Worm (Caenorhabditis elegans) whole organism, young adult: ENCODE results near the gene K07E3.1.

Source experiments
- B0019.2 ChIP-seq: fragments of 200-800 bp; sonication (Bioruptor generic); conservative IDR thresholded peaks from 2 replicates; pipeline ENCODE4 v1.3.6; 2022; ENCODE audit warnings: missing genetic modification reagents, missing genetic modification characterization, missing compliant biosample characterization
- C06A6.2 ChIP-seq: fragments of 200-800 bp; sonication (Bioruptor generic); conservative IDR thresholded peaks from 2 replicates; pipeline ENCODE4 v1.3.6; 2022; ENCODE audit warnings: missing genetic modification characterization, missing compliant biosample characterization
- D2030.7 ChIP-seq: fragments of 200-800 bp; sonication (Bioruptor generic); IDR thresholded peaks from 2 replicates; pipeline ENCODE4 v1.3.6; 2022; ENCODE audit warnings: missing genetic modification reagents, missing genetic modification characterization, missing compliant biosample characterization
- F37B4.10 ChIP-seq: fragments of 200-800 bp; sonication (Bioruptor generic); IDR thresholded peaks from 2 replicates; pipeline ENCODE4 v1.3.6; 2022; ENCODE audit warnings: missing genetic modification characterization, missing compliant biosample characterization
- K12H6.12 ChIP-seq: fragments of 200-800 bp; sonication (Bioruptor generic); optimal IDR thresholded peaks from 2 replicates; lab custom pipeline; 2018; ENCODE audit warnings: mild to moderate bottlenecking, missing genetic modification characterization, missing compliant biosample characterization
- Y53F4B.3 ChIP-seq: fragments of 200-800 bp; sonication (Bioruptor generic); IDR thresholded peaks from 2 replicates; pipeline ENCODE4 v1.3.6; 2022; ENCODE audit warnings: missing genetic modification reagents, missing genetic modification characterization, missing compliant biosample characterization
- ZK185.1 ChIP-seq: sonication (generic microtip); optimal IDR thresholded peaks from 2 replicates; lab custom pipeline; 2016; ENCODE audit warnings: mild to moderate bottlenecking, missing genetic modification characterization, missing compliant biosample characterization; ENCODE audit not compliant: poor library complexity, severe bottlenecking
- ama-1 ChIP-seq, 3 experiments: fragments of 150-350 bp in 1 of 3; sonication (generic microtip) in 2 of 3; optimal IDR thresholded peaks; 2 replicates each; lab custom pipeline; 2014 to 2018; ENCODE audit warnings: missing biosample characterization in 2 of 3, missing genetic modification characterization in 2 of 3, missing genetic modification reagents in 2 of 3
- aptf-2 ChIP-seq: fragments of 200-800 bp; sonication (Bioruptor generic); conservative IDR thresholded peaks from 2 replicates; pipeline ENCODE4 v1.3.6; 2022; ENCODE audit warnings: missing genetic modification reagents, missing genetic modification characterization, missing compliant biosample characterization
- cebp-1 ChIP-seq, 2 experiments: fragments of 200-800 bp in 1 of 2; sonication (Bioruptor generic) in 1 of 2; sonication (generic microtip) in 1 of 2; IDR thresholded peaks in 1 of 2; optimal IDR thresholded peaks in 1 of 2; 2 replicates each; pipeline versions ENCODE4 v1.3.6 to Lab custom; 2017 to 2022; ENCODE audit warnings: missing compliant biosample characterization in 2 of 2, missing genetic modification characterization in 2 of 2, mild to moderate bottlenecking in 1 of 2, missing genetic modification reagents in 1 of 2, moderate library complexity in 1 of 2
- ceh-100 ChIP-seq: fragments of 200-800 bp; sonication (Bioruptor generic); IDR thresholded peaks from 2 replicates; pipeline ENCODE4 v1.3.6; 2022; ENCODE audit warnings: missing genetic modification reagents, missing genetic modification characterization, missing compliant biosample characterization
- ceh-27 ChIP-seq: fragments of 200-800 bp; sonication (Bioruptor generic); optimal IDR thresholded peaks from 2 replicates; lab custom pipeline; 2018; ENCODE audit warnings: mild to moderate bottlenecking, missing genetic modification characterization, moderate library complexity, missing compliant biosample characterization
- ceh-79 ChIP-seq: sonication (generic microtip); optimal IDR thresholded peaks from 2 replicates; lab custom pipeline; 2017; ENCODE audit warnings: mild to moderate bottlenecking, missing genetic modification characterization, missing compliant biosample characterization
- dpff-1 ChIP-seq: sonication (generic microtip); optimal IDR thresholded peaks from 2 replicates; lab custom pipeline; 2017; ENCODE audit warnings: mild to moderate bottlenecking, missing genetic modification characterization, missing compliant biosample characterization
- egrh-3 ChIP-seq: fragments of 200-800 bp; sonication (Bioruptor generic); IDR thresholded peaks from 2 replicates; pipeline ENCODE4 v1.3.6; 2022; ENCODE audit warnings: missing genetic modification reagents, missing genetic modification characterization, missing compliant biosample characterization
- ekl-4 ChIP-seq: fragments of 200-800 bp; sonication (Bioruptor generic); IDR thresholded peaks from 2 replicates; pipeline ENCODE4 v1.3.6; 2022; ENCODE audit warnings: missing genetic modification reagents, missing genetic modification characterization, missing compliant biosample characterization
- ets-4 ChIP-seq: fragments of 200-800 bp; sonication (Bioruptor generic); optimal IDR thresholded peaks from 2 replicates; lab custom pipeline; 2018; ENCODE audit warnings: mild to moderate bottlenecking, missing genetic modification characterization, missing compliant biosample characterization
- gei-17 ChIP-seq: fragments of 200-800 bp; sonication (Bioruptor generic); optimal IDR thresholded peaks from 2 replicates; lab custom pipeline; 2018; ENCODE audit warnings: mild to moderate bottlenecking, missing genetic modification characterization, missing compliant biosample characterization
- hmg-1.2 ChIP-seq: fragments of 200-800 bp; sonication (Bioruptor generic); IDR thresholded peaks from 2 replicates; pipeline ENCODE4 v1.3.6; 2022; ENCODE audit warnings: missing genetic modification reagents, missing genetic modification characterization, missing compliant biosample characterization
- hsf-1 ChIP-seq: fragments of 200-800 bp; sonication (Bioruptor generic); IDR thresholded peaks from 2 replicates; pipeline ENCODE4 v1.3.6; 2022; ENCODE audit warnings: missing genetic modification reagents, missing genetic modification characterization, missing compliant biosample characterization
- let-607 ChIP-seq, 2 experiments: fragments of 200-800 bp in 1 of 2; sonication (Bioruptor generic) in 1 of 2; sonication (generic microtip) in 1 of 2; optimal IDR thresholded peaks; 2 replicates each; lab custom pipeline; 2016 to 2018; ENCODE audit warnings: mild to moderate bottlenecking in 2 of 2, missing compliant biosample characterization in 2 of 2, missing genetic modification characterization in 2 of 2, moderate library complexity in 2 of 2, missing genotype in 1 of 2
- lin-26 ChIP-seq: fragments of 200-800 bp; sonication (Bioruptor generic); IDR thresholded peaks from 2 replicates; pipeline ENCODE4 v1.3.6; 2022; ENCODE audit warnings: missing genetic modification reagents, missing genetic modification characterization, missing compliant biosample characterization
- lin-40 ChIP-seq: sonication (generic microtip); optimal IDR thresholded peaks from 2 replicates; lab custom pipeline; 2016; ENCODE audit warnings: missing genetic modification characterization, mild to moderate bottlenecking, missing compliant biosample characterization, missing genotype, missing genetic modification reagents
- lsl-1 ChIP-seq: fragments of 200-800 bp; sonication (Bioruptor generic); optimal IDR thresholded peaks from 2 replicates; lab custom pipeline; 2018; ENCODE audit warnings: mild to moderate bottlenecking, missing genetic modification characterization, moderate library complexity, missing compliant biosample characterization
- mcd-1 ChIP-seq: fragments of 200-800 bp; sonication (Bioruptor generic); IDR thresholded peaks from 2 replicates; pipeline ENCODE4 v1.3.6; 2022; ENCODE audit warnings: missing genetic modification reagents, missing genetic modification characterization, missing compliant biosample characterization
- nfya-1 ChIP-seq: sonication (generic microtip); optimal IDR thresholded peaks from 2 replicates; lab custom pipeline; 2017; ENCODE audit warnings: antibody characterized with exemption, missing compliant biosample characterization, missing genetic modification characterization, borderline replicate concordance; ENCODE audit not compliant: insufficient read depth
- nhr-120 ChIP-seq: fragments of 200-800 bp; sonication (Bioruptor generic); IDR thresholded peaks from 2 replicates; pipeline ENCODE4 v1.3.6; 2022; ENCODE audit warnings: missing genetic modification characterization, missing compliant biosample characterization
- nhr-27 ChIP-seq: fragments of 200-800 bp; sonication (Bioruptor generic); optimal IDR thresholded peaks from 2 replicates; lab custom pipeline; 2018; ENCODE audit warnings: mild to moderate bottlenecking, missing genetic modification characterization, moderate library complexity, missing compliant biosample characterization
- nhr-80 ChIP-seq: sonication (generic microtip); optimal IDR thresholded peaks from 2 replicates; lab custom pipeline; 2016; ENCODE audit warnings: missing genetic modification characterization, missing compliant biosample characterization
- pbrm-1 ChIP-seq: fragments of 200-800 bp; sonication (Bioruptor generic); IDR thresholded peaks from 2 replicates; pipeline ENCODE4 v1.3.6; 2022; ENCODE audit warnings: missing genetic modification reagents, missing genetic modification characterization, missing compliant biosample characterization
- repo-1 ChIP-seq: sonication (generic microtip); optimal IDR thresholded peaks from 2 replicates; lab custom pipeline; 2017; ENCODE audit warnings: mild to moderate bottlenecking, missing genetic modification characterization, missing compliant biosample characterization
- sdz-38 ChIP-seq: sonication (generic microtip); optimal IDR thresholded peaks from 2 replicates; lab custom pipeline; 2016; ENCODE audit warnings: missing genotype, missing genetic modification characterization, missing compliant biosample characterization
- sea-2 ChIP-seq: fragments of 200-800 bp; sonication (Bioruptor generic); IDR thresholded peaks from 2 replicates; pipeline ENCODE4 v1.3.6; 2022; ENCODE audit warnings: missing genetic modification characterization, missing compliant biosample characterization
- snpc-4 ChIP-seq, 5 experiments: fragments of 150-350 bp in 1 of 5; sonication (generic microtip) in 4 of 5; optimal IDR thresholded peaks; 2 replicates each; lab custom pipeline; 2014 to 2018; ENCODE audit warnings: missing genetic modification characterization in 5 of 5, missing biosample characterization in 3 of 5, antibody characterized with exemption in 2 of 5, mild to moderate bottlenecking in 2 of 5, missing compliant biosample characterization in 2 of 5, missing genotype in 2 of 5, moderate library complexity in 2 of 5, missing genetic modification reagents in 1 of 5
- sptf-2 ChIP-seq: fragments of 200-800 bp; sonication (Bioruptor generic); optimal IDR thresholded peaks from 2 replicates; lab custom pipeline; 2018; ENCODE audit warnings: mild to moderate bottlenecking, missing genetic modification characterization, missing compliant biosample characterization
- tlf-1 ChIP-seq: fragments of 200-800 bp; sonication (Bioruptor generic); optimal IDR thresholded peaks from 2 replicates; lab custom pipeline; 2018; ENCODE audit warnings: mild to moderate bottlenecking, missing genetic modification characterization, missing compliant biosample characterization
- unc-62 ChIP-seq: fragments of 150-350 bp; optimal IDR thresholded peaks from 2 replicates; lab custom pipeline; 2014; ENCODE audit warnings: missing biosample characterization, missing genetic modification reagents, missing genetic modification characterization
- ztf-25 ChIP-seq: fragments of 200-800 bp; sonication (Bioruptor generic); IDR thresholded peaks from 2 replicates; pipeline ENCODE4 v1.3.6; 2022; ENCODE audit warnings: missing genetic modification reagents, missing genetic modification characterization, missing compliant biosample characterization
- ztf-3 ChIP-seq: fragments of 200-800 bp; sonication (Bioruptor generic); optimal IDR thresholded peaks from 2 replicates; lab custom pipeline; 2018; ENCODE audit warnings: mild to moderate bottlenecking, missing genetic modification characterization, missing compliant biosample characterization

K07E3.1 gene

ce11 chrX:8088474-8088873 is 21.8 kb upstream of the K07E3.1 start, which contains the start of gene vem-1:
Gene vem-1 (minus strand): TSS chrX:8088574.
- TF ChIP-seq Y53F4B.3, result no peak
- no peak for TF ChIP-seq pbrm-1
- TF ChIP-seq nfya-1, result no peak
- TF ChIP-seq, all 124 proteins: peak for 0

- peak; percentile 3 for TF ChIP-seq ama-1 (optimal IDR thresholded peaks at IDR 0.05; lab: Kevin White, UChicago)
- TF ChIP-seq ama-1 (GFP tag; optimal IDR thresholded peaks at IDR 0.05; lab: Kevin White, UChicago), result no peak
- peak; percentile 19 for TF ChIP-seq gei-17
- no peak for TF ChIP-seq let-607 (tag; optimal IDR thresholded peaks at IDR 0.05; lab: Kevin White, UChicago)
- peak; percentile 70; the same call in 1 of the 2 replicates for TF ChIP-seq lin-26 (GFP tag; lab: Robert Waterston, UW)
- TF ChIP-seq C06A6.2 (GFP tag; lab: Robert Waterston, UW), result no peak
- TF ChIP-seq nhr-120 (GFP tag; lab: Robert Waterston, UW), result no peak
- TF ChIP-seq ets-4 (GFP tag; lab: Kevin White, UChicago), result no peak
- TF ChIP-seq nhr-80, result peak; percentile 50
- TF ChIP-seq sptf-2 (GFP tag; lab: Kevin White, UChicago), result no peak
- TF ChIP-seq cebp-1 (GFP tag; IDR thresholded peaks at IDR 0.05; lab: Robert Waterston, UW), result no peak
- peak; percentile 0 for TF ChIP-seq cebp-1 (tag; optimal IDR thresholded peaks at IDR 0.05; lab: Kevin White, UChicago)
- no peak for TF ChIP-seq mcd-1 (GFP tag; lab: Robert Waterston, UW)
- no peak for TF ChIP-seq ztf-3 (GFP tag; lab: Kevin White, UChicago)
Observed at ce11 chrX:8089266-8089909, 20.9 kb upstream of the K07E3.1 start.

ce11 chrX:8089916-8090315 is 20.3 kb upstream of the K07E3.1 start:
- TF ChIP-seq ceh-79 (no peak), F37B4.10 (GFP tag; lab: Robert Waterston, UW) (no peak), dpff-1 (tag; lab: Kevin White, UChicago) (no peak), nhr-27 (no peak), ets-4 (GFP tag; lab: Kevin White, UChicago) (no peak), repo-1 (tag; lab: Kevin White, UChicago) (no peak), cebp-1 (GFP tag; IDR thresholded peaks at IDR 0.05; lab: Robert Waterston, UW) (no peak), cebp-1 (tag; optimal IDR thresholded peaks at IDR 0.05; lab: Kevin White, UChicago) (no peak), ekl-4 (no peak), aptf-2 (no peak), hsf-1 (no peak), nhr-80 (no peak), ztf-25 (GFP tag; lab: Robert Waterston, UW) (no peak), D2030.7 (GFP tag; lab: Robert Waterston, UW) (no peak), lsl-1 (no peak)
- TF ChIP-seq, all 124 proteins: peak for 0

ce11 chrX:8098813-8099360 is 11.4 kb upstream of the K07E3.1 start, which contains the start of gene catp-5:
Gene catp-5 (minus strand): TSS chrX:8098863.
- TF ChIP-seq nhr-80 (peak; percentile 49), sea-2 (no peak)

ce11 chrX:8103899-8104298 is 6.3 kb upstream of the K07E3.1 start, which contains the start of gene K07E3.2:
Gene K07E3.2 (plus strand): TSS chrX:8104298.
- TF ChIP-seq ZK185.1 (tag; lab: Kevin White, UChicago), result peak; percentile 23
- peak; percentile 40 for TF ChIP-seq gei-17
- TF ChIP-seq hsf-1, result no peak
- no peak for TF ChIP-seq K12H6.12 (tag; lab: Kevin White, UChicago)
- TF ChIP-seq B0019.2, result no peak
- TF ChIP-seq sdz-38, result no peak
- TF ChIP-seq unc-62 (GFP tag; lab: Kevin White, UChicago), result no peak
- TF ChIP-seq ceh-100 (GFP tag; lab: Robert Waterston, UW), result no peak
- TF ChIP-seq tlf-1, result no peak
- TF ChIP-seq aptf-2, result no peak
- no peak for TF ChIP-seq snpc-4 (GFP tag; optimal IDR thresholded peaks at IDR 0.05; lab: Kevin White, UChicago)
- no peak for TF ChIP-seq snpc-4 (tag; optimal IDR thresholded peaks at IDR 0.05; lab: Kevin White, UChicago)
- peak; percentile 8 for TF ChIP-seq nhr-80
- TF ChIP-seq hmg-1.2 (GFP tag; lab: Robert Waterston, UW), result peak; percentile 63; the same call in 1 of the 2 replicates
- TF ChIP-seq egrh-3 (GFP tag; lab: Robert Waterston, UW), result no peak
- TF ChIP-seq pbrm-1, result no peak
- peak; percentile 57 for TF ChIP-seq lin-40
- no peak for TF ChIP-seq ceh-27
